Worm (Caenorhabditis elegans) whole organism, late embryonic: ENCODE data around the gene K01D12.5.

Source experiments
- F13H6.1 ChIP-seq: sonication (generic microtip); optimal IDR thresholded peaks from 2 replicates; lab custom pipeline; 2016; ENCODE audit warnings: missing genetic modification characterization, missing compliant biosample characterization
- ama-1 ChIP-seq: fragments of 150-350 bp; optimal IDR thresholded peaks from 2 replicates; lab custom pipeline; 2014
- ceh-19 ChIP-seq: fragments of 200-800 bp; sonication (Bioruptor generic); optimal IDR thresholded peaks from 2 replicates; lab custom pipeline; 2018; ENCODE audit warnings: mild to moderate bottlenecking, missing genetic modification characterization, missing compliant biosample characterization
- che-1 ChIP-seq: sonication (generic microtip); optimal IDR thresholded peaks from 2 replicates; lab custom pipeline; 2016; ENCODE audit warnings: mild to moderate bottlenecking, missing genetic modification characterization, missing compliant biosample characterization
- ets-4 ChIP-seq: sonication (generic microtip); optimal IDR thresholded peaks from 2 replicates; lab custom pipeline; 2016; ENCODE audit warnings: missing genetic modification characterization, missing compliant biosample characterization
- fkh-10 ChIP-seq: fragments of 150-350 bp; optimal IDR thresholded peaks from 2 replicates; lab custom pipeline; 2014; ENCODE audit warnings: missing biosample characterization, missing genetic modification reagents, missing genetic modification characterization
- gmeb-2 ChIP-seq: sonication (generic microtip); optimal IDR thresholded peaks from 2 replicates; lab custom pipeline; 2016; ENCODE audit warnings: missing genetic modification characterization, inconsistent platforms, missing compliant biosample characterization
- hlh-15 ChIP-seq: sonication (generic microtip); optimal IDR thresholded peaks from 2 replicates; lab custom pipeline; 2016; ENCODE audit warnings: missing genetic modification characterization, missing compliant biosample characterization
- nfya-1 ChIP-seq: sonication (generic microtip); optimal IDR thresholded peaks from 2 replicates; lab custom pipeline; 2017; ENCODE audit warnings: missing genetic modification characterization, mild to moderate bottlenecking, missing compliant biosample characterization, antibody characterized with exemption, moderate library complexity
- pha-4 ChIP-seq: fragments of 150-350 bp; optimal IDR thresholded peaks from 2 replicates; lab custom pipeline; 2018; ENCODE audit warnings: missing biosample characterization, missing genetic modification reagents, missing genetic modification characterization
- rnt-1 ChIP-seq: sonication (generic microtip); optimal IDR thresholded peaks from 2 replicates; lab custom pipeline; 2016; ENCODE audit warnings: missing genetic modification characterization, missing compliant biosample characterization

ce11 chrV:12429039-12429438 is 31.4 kb downstream of the K01D12.5 start, which contains the start of gene C54D10.5:
- TF ChIP-seq fkh-10 (GFP tag; lab: Kevin White, UChicago) (no peak), nfya-1 (no peak), ceh-19 (GFP tag; lab: Kevin White, UChicago) (no peak), hlh-15 (tag; lab: Kevin White, UChicago) (no peak), pha-4 (tag; lab: Kevin White, UChicago) (no peak), ets-4 (no peak), gmeb-2 (no peak), che-1 (tag; lab: Kevin White, UChicago) (no peak), F13H6.1 (no peak), ama-1 (lab: Kevin White, UChicago) (no peak), rnt-1 (tag; lab: Kevin White, UChicago) (no peak)
